Worm (Caenorhabditis elegans): ENCODE measurements around the gene C49G7.13.

DNA sequence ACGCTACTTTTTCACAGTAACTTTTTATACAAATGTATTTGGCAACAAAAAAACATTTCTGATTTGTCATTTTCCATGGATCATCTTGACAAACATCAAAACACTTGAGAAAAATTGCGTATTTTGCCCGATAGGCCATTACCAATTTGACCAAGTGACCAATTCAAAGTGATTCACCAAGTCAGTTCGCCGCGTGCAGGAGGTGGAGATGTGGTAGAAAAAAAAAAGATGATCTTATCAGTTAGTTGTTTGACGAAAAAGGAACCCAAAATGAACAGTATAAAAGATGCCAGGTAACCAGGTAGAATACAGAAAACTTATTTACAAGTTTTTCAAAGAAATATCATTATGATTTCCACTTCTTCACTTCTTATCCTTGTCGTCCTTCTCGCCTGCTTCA is 46.8 kb upstream of the C49G7.13 start, which contains the start of gene nlp-27:
- TF ChIP-seq tbx-37 (GFP tag; conservative IDR thresholded peaks at IDR 0.05) (no peak), tbx-11 (GFP tag; IDR thresholded peaks at IDR 0.05) (no peak)
